Worm (Caenorhabditis elegans) whole organism, L3 larva: ENCODE measurements around the gene abl-1.
A peak's percentile ranks its signal among the peaks of the same experiment; 100 is the strongest.

ENCODE experiments used
- ZK546.5 ChIP-seq: sonication (generic microtip); optimal IDR thresholded peaks from 2 replicates; lab custom pipeline; 2017; ENCODE audit warnings: missing biosample characterization, missing genetic modification characterization
- ceh-16 ChIP-seq: sonication (generic microtip); optimal IDR thresholded peaks from 2 replicates; lab custom pipeline; 2017; ENCODE audit warnings: missing biosample characterization, missing genetic modification characterization
- ceh-82 ChIP-seq: fragments of 150-350 bp; optimal IDR thresholded peaks from 2 replicates; lab custom pipeline; 2014; ENCODE audit warnings: missing biosample characterization, missing genetic modification characterization
- ceh-9 ChIP-seq: sonication (generic microtip); optimal IDR thresholded peaks from 2 replicates; lab custom pipeline; 2018; ENCODE audit warnings: missing biosample characterization, missing genetic modification characterization
- lin-15B ChIP-seq: fragments of 150-350 bp; optimal IDR thresholded peaks from 2 replicates; lab custom pipeline; 2014; ENCODE audit warnings: missing biosample characterization, missing genetic modification characterization
- lin-39 ChIP-seq: fragments of 150-350 bp; optimal IDR thresholded peaks from 2 replicates; lab custom pipeline; 2018; ENCODE audit warnings: missing biosample characterization, missing genetic modification reagents, missing genetic modification characterization
- mdl-1 ChIP-seq: fragments of 150-350 bp; optimal IDR thresholded peaks from 2 replicates; lab custom pipeline; 2014; ENCODE audit warnings: missing biosample characterization, missing genetic modification characterization
- nfya-1 ChIP-seq: sonication (generic microtip); optimal IDR thresholded peaks from 2 replicates; lab custom pipeline; 2017; ENCODE audit warnings: missing genetic modification characterization, mild to moderate bottlenecking, missing compliant biosample characterization, antibody characterized with exemption, moderate library complexity; ENCODE audit not compliant: insufficient read depth
- nhr-12 ChIP-seq: fragments of 150-350 bp; optimal IDR thresholded peaks from 2 replicates; lab custom pipeline; 2014; ENCODE audit warnings: missing biosample characterization, missing genetic modification characterization
- nhr-76 ChIP-seq: fragments of 150-350 bp; sonication (generic microtip); optimal IDR thresholded peaks from 5 replicates; lab custom pipeline; 2014; ENCODE audit warnings: missing biosample characterization, missing genetic modification characterization
- unc-39 ChIP-seq: sonication (generic microtip); optimal IDR thresholded peaks from 4 replicates; lab custom pipeline; 2017; ENCODE audit warnings: missing biosample characterization, missing genetic modification characterization
- unc-62 ChIP-seq: fragments of 150-350 bp; sonication (generic microtip); optimal IDR thresholded peaks from 4 replicates; lab custom pipeline; 2014; ENCODE audit warnings: missing biosample characterization, missing genetic modification reagents, missing genetic modification characterization
- zag-1 ChIP-seq: fragments of 150-350 bp; optimal IDR thresholded peaks from 2 replicates; lab custom pipeline; 2014; ENCODE audit warnings: missing biosample characterization, missing genetic modification characterization

DNA sequence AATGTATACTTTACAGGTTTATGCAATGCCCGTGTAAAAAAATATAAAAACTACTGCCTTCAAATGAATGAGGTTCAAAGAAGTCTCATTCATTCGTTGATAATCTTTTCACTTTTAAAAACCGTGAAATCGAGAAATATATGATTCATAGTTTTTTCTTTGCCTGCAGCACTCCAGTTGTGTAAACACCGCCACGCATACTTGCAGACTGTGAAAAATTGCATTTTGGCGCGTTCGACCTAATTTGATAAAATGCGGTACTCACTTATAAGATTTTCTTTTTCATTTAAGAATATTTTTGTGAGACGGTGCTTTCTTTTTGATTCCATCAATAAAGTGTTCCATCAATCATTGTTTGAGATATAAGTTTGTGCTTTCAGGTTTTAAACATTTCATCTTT, 57.2 kb downstream of the abl-1 start:
- TF ChIP-seq ceh-16 (tag; lab: Kevin White, UChicago) (no peak), nhr-76 (tag; lab: Kevin White, UChicago) (no peak), zag-1 (tag; lab: Kevin White, UChicago) (no peak), lin-15B (tag; lab: Kevin White, UChicago) (no peak), nhr-12 (tag; lab: Kevin White, UChicago) (no peak), lin-39 (tag; lab: Kevin White, UChicago) (no peak), ceh-82 (tag; lab: Kevin White, UChicago) (no peak), ceh-9 (tag; lab: Kevin White, UChicago) (no peak), ZK546.5 (tag; lab: Kevin White, UChicago) (no peak), mdl-1 (tag; lab: Kevin White, UChicago) (no peak), unc-39 (no peak), unc-62 (GFP tag; lab: Kevin White, UChicago) (no peak), nfya-1 (tag; lab: Kevin White, UChicago) (peak; percentile 61)
